Fruit fly (Drosophila melanogaster) S2 (cell line): ENCODE data around the gene Klp31E.
A peak's percentile ranks its signal among the peaks of the same experiment; 100 is the strongest.

Experiments used
- CG8478 ChIP-seq: fragments of >200 bp; optimal IDR thresholded peaks from 2 replicates; lab custom pipeline; 2018
- CTCF ChIP-seq, 2 experiments: fragments of >200 bp; optimal IDR thresholded peaks; 2 replicates each; lab custom pipeline; 2018

Gene Klp31E

DNA sequence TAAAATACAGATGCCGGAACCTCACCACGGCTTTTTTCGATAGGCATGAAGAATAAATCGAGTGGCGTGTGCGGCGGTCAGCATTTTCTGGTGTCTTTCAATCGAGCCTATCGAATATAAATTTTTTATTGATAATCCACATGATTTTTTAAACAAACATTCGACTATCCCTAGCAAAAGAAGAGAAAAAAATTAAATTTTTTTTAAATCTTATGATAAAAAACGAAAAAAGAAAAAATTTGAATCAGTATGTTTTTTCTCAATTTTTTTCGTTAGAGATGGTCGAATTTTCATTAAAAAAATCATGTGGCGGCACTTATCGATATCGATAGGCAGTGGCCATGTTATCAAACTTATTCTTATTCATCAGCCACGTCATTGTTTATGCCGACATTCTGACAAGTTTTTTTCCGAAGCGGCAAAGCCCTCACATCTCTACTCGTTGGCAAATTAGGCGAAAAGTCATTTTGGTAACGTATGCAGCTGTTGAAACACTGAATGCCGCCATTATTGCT, 12.8 kb downstream of the Klp31E start, which contains the start of the genes SmB and KdelR:
TSS of gene SmB (minus strand) at position 94 of the 515 bp plus-strand sequence.
TSS of gene KdelR (plus strand) at position 354 of the 515 bp plus-strand sequence.
- TF ChIP-seq CG8478 (lab: Kevin White, UChicago) = no peak
- TF ChIP-seq CTCF (optimal IDR thresholded peaks at IDR 0.05; lab: Kevin White, UChicago) = no peak

- no peak for TF ChIP-seq CTCF (optimal IDR thresholded peaks at IDR 0.05; lab: Kevin White, UChicago)
- TF ChIP-seq CG8478 (lab: Kevin White, UChicago) = no peak
Measured at dm6 chr2L:10428528-10428927, 14.7 kb downstream of the Klp31E start, which contains the start of gene CG5188. TSS of gene CG5188 (plus strand) at chr2L:10428829.

- TF ChIP-seq CTCF (optimal IDR thresholded peaks at IDR 0.05; lab: Kevin White, UChicago) (no peak), CG8478 (lab: Kevin White, UChicago) (no peak)
Measured at dm6 chr2L:10430802-10431476, 17.1 kb downstream of the Klp31E start, which contains the start of the genes Bug22 and TfIIB. TSS of gene Bug22 (minus strand) at chr2L:10430918. TSS of gene TfIIB (plus strand) at chr2L:10431338.

DNA sequence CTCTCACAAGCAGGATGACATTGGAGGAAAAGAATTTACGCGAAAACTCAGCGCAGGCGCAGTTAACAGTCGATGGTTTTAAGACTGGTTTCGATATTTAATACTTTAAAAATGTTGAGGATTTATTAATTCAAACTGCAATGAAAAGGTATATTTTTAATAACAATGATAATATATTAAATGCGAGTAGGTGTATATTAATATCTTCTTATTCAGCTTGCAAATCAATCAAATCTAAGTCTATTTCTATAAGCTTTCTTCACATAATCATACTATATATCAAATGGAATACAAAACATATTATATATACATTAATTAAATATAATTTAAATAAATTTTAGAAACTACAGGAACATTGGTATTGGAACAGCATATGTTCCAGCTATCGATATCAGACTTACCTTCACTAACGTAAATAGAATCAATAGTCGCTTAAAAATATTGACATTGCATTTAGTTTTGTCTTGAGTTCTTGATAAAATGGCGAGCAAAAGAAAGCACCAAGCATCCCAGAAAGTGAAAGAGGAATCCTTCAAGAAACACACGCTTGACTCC, 21.9 kb downstream of the Klp31E start, which contains the start of the genes TBC1D16 and holn1:
TSS of gene TBC1D16 (minus strand) at position 51 of the 555 bp plus-strand sequence.
TSS of gene holn1 (plus strand) at position 390 of the 555 bp plus-strand sequence.
- TF ChIP-seq CG8478 (lab: Kevin White, UChicago) (no peak), CTCF (optimal IDR thresholded peaks at IDR 0.05; lab: Kevin White, UChicago) (no peak)

- no peak for TF ChIP-seq CTCF (optimal IDR thresholded peaks at IDR 0.05; lab: Kevin White, UChicago)
- TF ChIP-seq CG8478 (lab: Kevin White, UChicago) = no peak
Measured at dm6 chr2L:10437317-10437716, 23.5 kb downstream of the Klp31E start, which contains the start of gene STUB1. TSS of gene STUB1 (plus strand) at chr2L:10437548.

dm6 chr2L:10439174-10439573, 25.4 kb downstream of the Klp31E start, which contains the start of gene Nse4:
TSS of gene Nse4 (plus strand) at chr2L:10439440.
- TF ChIP-seq CTCF (optimal IDR thresholded peaks at IDR 0.05; lab: Kevin White, UChicago) (no peak), CG8478 (lab: Kevin White, UChicago) (no peak)

DNA sequence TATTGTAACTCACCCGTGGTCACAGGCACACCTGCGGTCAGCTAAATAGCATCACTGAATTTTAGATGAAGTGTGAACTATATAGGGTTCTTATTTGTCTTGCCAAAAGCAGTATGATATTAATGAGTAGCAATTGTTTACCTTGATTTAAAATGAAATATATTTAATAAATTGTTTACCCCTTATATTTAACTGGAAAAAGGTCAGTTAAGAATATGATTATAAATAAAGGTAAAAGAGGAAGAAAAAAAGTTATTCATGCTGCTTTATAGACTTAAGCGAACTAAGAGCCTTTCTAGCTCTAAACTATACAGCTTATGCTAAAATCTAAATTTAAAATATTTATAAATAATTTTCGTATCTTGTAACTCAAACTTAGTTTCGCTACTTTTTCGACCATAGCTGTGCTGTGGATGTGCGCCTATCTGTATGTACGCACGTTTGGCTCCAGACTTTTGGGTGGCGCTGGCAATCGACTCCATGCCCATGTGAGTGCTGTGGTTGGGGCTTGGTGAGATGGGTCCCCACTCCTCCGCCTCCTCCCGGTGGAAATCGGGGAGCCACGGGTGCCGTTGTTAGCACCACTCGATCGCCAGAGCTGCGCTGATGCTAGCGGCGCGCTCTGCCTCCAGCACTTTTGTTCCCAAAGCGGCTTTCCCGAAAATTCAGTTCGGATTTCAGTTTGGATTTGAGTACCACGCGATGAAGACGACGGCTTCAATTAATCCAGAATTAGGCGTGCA, 28.4 kb downstream of the Klp31E start, which contains the start of gene loh:
TSS of gene loh (plus strand) at position 487 of the 743 bp plus-strand sequence.
- no peak for TF ChIP-seq CG8478 (lab: Kevin White, UChicago)
- TF ChIP-seq CTCF (optimal IDR thresholded peaks at IDR 0.05; lab: Kevin White, UChicago) = no peak

- TF ChIP-seq CG8478 (lab: Kevin White, UChicago) = no peak
- TF ChIP-seq CTCF (optimal IDR thresholded peaks at IDR 0.05; lab: Kevin White, UChicago) = no peak
Measured at dm6 chr2L:10452296-10452695, 38.5 kb downstream of the Klp31E start, which contains the start of gene ppk10. TSS of gene ppk10 (minus strand) at chr2L:10452396.

- no peak for TF ChIP-seq CTCF (optimal IDR thresholded peaks at IDR 0.05; lab: Kevin White, UChicago)
- no peak for TF ChIP-seq CG8478 (lab: Kevin White, UChicago)
Measured at dm6 chr2L:10455944-10456520, 42.2 kb downstream of the Klp31E start.

- TF ChIP-seq CG8478 (lab: Kevin White, UChicago) (no peak), CTCF (optimal IDR thresholded peaks at IDR 0.05; lab: Kevin White, UChicago) (no peak)
Measured at dm6 chr2L:10457191-10457899, 43.5 kb downstream of the Klp31E start, which contains the start of the genes LManI and LManII. TSS of gene LManI (minus strand) at chr2L:10457241. TSS of gene LManII (plus strand) at chr2L:10457658.

- no peak for TF ChIP-seq CG8478 (lab: Kevin White, UChicago)
- TF ChIP-seq CTCF (optimal IDR thresholded peaks at IDR 0.05; lab: Kevin White, UChicago) = peak; percentile 81 to 83
Measured at dm6 chr2L:10458979-10459378, 45.2 kb downstream of the Klp31E start.

- TF ChIP-seq CTCF (optimal IDR thresholded peaks at IDR 0.05; lab: Kevin White, UChicago) = no peak
- TF ChIP-seq CG8478 (lab: Kevin White, UChicago) = no peak
Measured at dm6 chr2L:10466865-10467270, 53.1 kb downstream of the Klp31E start.

- TF ChIP-seq CTCF (optimal IDR thresholded peaks at IDR 0.05; lab: Kevin White, UChicago) (no peak), CG8478 (lab: Kevin White, UChicago) (no peak)
Measured at dm6 chr2L:10468388-10468787, 54.6 kb downstream of the Klp31E start.
